Fruit fly (Drosophila melanogaster) whole organism, embryonic: ENCODE data around the gene CG11436.

Source experiments
- BEAF-32 ChIP-seq: fragments of 200-800 bp; sonication (Bioruptor generic); optimal IDR thresholded peaks from 3 replicates; lab custom pipeline; 2017; ENCODE audit warnings: missing biosample characterization, missing genetic modification characterization, mild to moderate bottlenecking, moderate library complexity, missing genetic modification reagents
- Bdp1 ChIP-seq: fragments of 200-800 bp; sonication (Bioruptor generic); optimal IDR thresholded peaks from 3 replicates; lab custom pipeline; 2016; ENCODE audit warnings: missing biosample characterization, missing genetic modification characterization
- CG1024 ChIP-seq: fragments of 200-800 bp; sonication (Bioruptor generic); IDR thresholded peaks from 2 replicates; pipeline ENCODE4 v1.3.6; 2022; ENCODE audit warnings: missing biosample characterization, missing genetic modification characterization
- CG13894 ChIP-seq: fragments of 200-800 bp; sonication (Bioruptor generic); optimal IDR thresholded peaks from 3 replicates; lab custom pipeline; 2018; ENCODE audit warnings: missing biosample characterization, mild to moderate bottlenecking, missing genetic modification characterization, moderate library complexity
- CG14860 ChIP-seq: fragments of 200-800 bp; sonication (Bioruptor generic); IDR thresholded peaks from 3 replicates; pipeline ENCODE4 v1.3.6; 2022; ENCODE audit warnings: missing biosample characterization, missing genetic modification characterization; ENCODE audit not compliant: partially characterized antibody
- CG1603 ChIP-seq: fragments of 200-800 bp; sonication (Bioruptor generic); optimal IDR thresholded peaks from 2 replicates; lab custom pipeline; 2019; ENCODE audit warnings: missing biosample characterization, mild to moderate bottlenecking, missing genetic modification characterization, moderate library complexity
- CG16779 ChIP-seq: fragments of 200-800 bp; sonication (Bioruptor generic); IDR thresholded peaks from 2 replicates; pipeline ENCODE4 v1.3.6; 2022; ENCODE audit warnings: missing biosample characterization, missing genetic modification characterization
- CG17568 ChIP-seq: fragments of 200-800 bp; sonication (Bioruptor generic); optimal IDR thresholded peaks from 2 replicates; lab custom pipeline; 2018; ENCODE audit warnings: missing biosample characterization, mild to moderate bottlenecking, missing genetic modification characterization, moderate library complexity
- CG17829 ChIP-seq: fragments of 200-800 bp; optimal IDR thresholded peaks from 2 replicates; lab custom pipeline; 2019; ENCODE audit warnings: missing biosample characterization, mild to moderate bottlenecking, missing genetic modification characterization, moderate library complexity
- CG1832 ChIP-seq: fragments of 200-800 bp; sonication (Bioruptor generic); optimal IDR thresholded peaks from 2 replicates; lab custom pipeline; 2017; ENCODE audit warnings: missing biosample characterization, mild to moderate bottlenecking, missing genetic modification characterization, inconsistent platforms
- CG2129 ChIP-seq: fragments of 200-800 bp; sonication (Bioruptor generic); IDR thresholded peaks from 2 replicates; pipeline ENCODE4 v1.3.6; 2022; ENCODE audit warnings: missing biosample characterization, missing genetic modification characterization; ENCODE audit not compliant: partially characterized antibody
- CG2199 ChIP-seq: fragments of 200-800 bp; sonication (Bioruptor generic); IDR thresholded peaks from 3 replicates; pipeline ENCODE4 v1.3.6; 2022; ENCODE audit warnings: missing biosample characterization, missing genetic modification characterization
- CG30020 ChIP-seq: fragments of 200-800 bp; optimal IDR thresholded peaks from 2 replicates; lab custom pipeline; 2019; ENCODE audit warnings: missing biosample characterization, mild to moderate bottlenecking, missing genetic modification characterization, moderate library complexity
- CG3281 ChIP-seq: fragments of 200-800 bp; sonication (Bioruptor generic); optimal IDR thresholded peaks from 3 replicates; lab custom pipeline; 2017; ENCODE audit warnings: missing biosample characterization, mild to moderate bottlenecking, missing genetic modification characterization
- CG33557 ChIP-seq: fragments of 200-800 bp; sonication (Bioruptor generic); optimal IDR thresholded peaks from 2 replicates; lab custom pipeline; 2019; ENCODE audit warnings: missing biosample characterization, mild to moderate bottlenecking, missing genetic modification characterization, moderate library complexity
- CG34224 ChIP-seq: fragments of 200-800 bp; sonication (Bioruptor generic); IDR thresholded peaks from 3 replicates; pipeline ENCODE4 v1.3.6; 2022; ENCODE audit warnings: missing biosample characterization, missing genetic modification characterization; ENCODE audit not compliant: partially characterized antibody
- CG4854 ChIP-seq: fragments of 200-800 bp; sonication (Bioruptor generic); optimal IDR thresholded peaks from 2 replicates; lab custom pipeline; 2016; ENCODE audit warnings: missing biosample characterization, missing genetic modification characterization, inconsistent platforms
- CG6272 ChIP-seq: fragments of 200-800 bp; sonication (Bioruptor generic); IDR thresholded peaks from 2 replicates; pipeline ENCODE4 v1.3.6; 2022; ENCODE audit warnings: missing biosample characterization, missing genetic modification characterization
- CG6683 ChIP-seq: fragments of 200-800 bp; sonication (Bioruptor generic); optimal IDR thresholded peaks from 2 replicates; lab custom pipeline; 2017; ENCODE audit warnings: missing biosample characterization, mild to moderate bottlenecking, missing genetic modification characterization, missing genetic modification reagents
- CG7928 ChIP-seq: fragments of 200-800 bp; sonication (Bioruptor generic); optimal IDR thresholded peaks from 2 replicates; lab custom pipeline; 2017; ENCODE audit warnings: missing biosample characterization, mild to moderate bottlenecking, missing genetic modification characterization
- CG9817 ChIP-seq: fragments of 200-800 bp; sonication (Bioruptor generic); optimal IDR thresholded peaks from 2 replicates; lab custom pipeline; 2018; ENCODE audit warnings: missing biosample characterization, mild to moderate bottlenecking, missing genetic modification characterization, moderate library complexity
- CG9876 ChIP-seq: fragments of 200-800 bp; sonication (Bioruptor generic); optimal IDR thresholded peaks from 2 replicates; lab custom pipeline; 2016; ENCODE audit warnings: missing biosample characterization, missing genetic modification characterization
- CHES-1-like ChIP-seq: fragments of 200-800 bp; sonication (Bioruptor generic); optimal IDR thresholded peaks from 2 replicates; lab custom pipeline; 2016; ENCODE audit warnings: missing biosample characterization, missing genetic modification characterization
- D19A ChIP-seq: fragments of 200-800 bp; optimal IDR thresholded peaks from 3 replicates; lab custom pipeline; 2019; ENCODE audit warnings: missing biosample characterization, mild to moderate bottlenecking, missing genetic modification characterization, moderate library complexity
- Elba2 ChIP-seq: fragments of 200-800 bp; sonication (Bioruptor generic); optimal IDR thresholded peaks from 3 replicates; lab custom pipeline; 2016; ENCODE audit warnings: missing biosample characterization, missing genetic modification characterization
- Fer2 ChIP-seq: fragments of 200-800 bp; sonication (Bioruptor generic); optimal IDR thresholded peaks from 2 replicates; lab custom pipeline; 2018; ENCODE audit warnings: missing biosample characterization, mild to moderate bottlenecking, missing genetic modification characterization, moderate library complexity
- H2.0 ChIP-seq: fragments of 200-800 bp; sonication (Bioruptor generic); IDR thresholded peaks from 2 replicates; pipeline ENCODE4 v1.3.6; 2022; ENCODE audit warnings: missing biosample characterization, missing genetic modification characterization
- HmgD ChIP-seq: fragments of 200-800 bp; sonication (Bioruptor generic); optimal IDR thresholded peaks from 3 replicates; lab custom pipeline; 2016; ENCODE audit warnings: missing biosample characterization, missing genetic modification characterization
- HmgZ ChIP-seq: fragments of 200-800 bp; sonication (Bioruptor generic); optimal IDR thresholded peaks from 2 replicates; lab custom pipeline; 2018; ENCODE audit warnings: missing biosample characterization, mild to moderate bottlenecking, missing genetic modification characterization
- Lim3 ChIP-seq: fragments of 200-800 bp; sonication (Bioruptor generic); IDR thresholded peaks from 2 replicates; pipeline ENCODE4 v1.3.6; 2022; ENCODE audit warnings: missing biosample characterization, missing genetic modification characterization
- Lpt ChIP-seq: fragments of >200 bp; optimal IDR thresholded peaks from 2 replicates; lab custom pipeline; 2018; ENCODE audit warnings: missing biosample characterization, missing genetic modification characterization
- Max ChIP-seq: fragments of 200-800 bp; sonication (Bioruptor generic); optimal IDR thresholded peaks from 2 replicates; lab custom pipeline; 2016; ENCODE audit warnings: missing biosample characterization, mild to moderate bottlenecking, missing genetic modification characterization
- Six4 ChIP-seq: fragments of 200-800 bp; sonication (Bioruptor generic); optimal IDR thresholded peaks from 2 replicates; lab custom pipeline; 2016; ENCODE audit warnings: missing biosample characterization, missing genetic modification characterization
- Sox102F ChIP-seq: fragments of 200-800 bp; sonication (Bioruptor generic); optimal IDR thresholded peaks from 2 replicates; lab custom pipeline; 2018; ENCODE audit warnings: missing biosample characterization, mild to moderate bottlenecking, missing genetic modification characterization, moderate library complexity
- ase ChIP-seq: fragments of 200-800 bp; sonication (Bioruptor generic); IDR thresholded peaks from 3 replicates; pipeline ENCODE4 v1.3.6; 2022; ENCODE audit warnings: missing biosample characterization, missing genetic modification characterization
- bigmax ChIP-seq: fragments of 200-800 bp; sonication (Bioruptor generic); optimal IDR thresholded peaks from 2 replicates; lab custom pipeline; 2018; ENCODE audit warnings: missing biosample characterization, mild to moderate bottlenecking, missing genetic modification characterization
- dati ChIP-seq: fragments of 200-800 bp; sonication (Bioruptor generic); IDR thresholded peaks from 2 replicates; pipeline ENCODE4 v1.3.6; 2022; ENCODE audit warnings: missing biosample characterization, missing genetic modification characterization
- en ChIP-seq: fragments of 200-800 bp; sonication (Bioruptor generic); optimal IDR thresholded peaks from 2 replicates; lab custom pipeline; 2016; ENCODE audit warnings: missing biosample characterization, missing genetic modification characterization
- exex ChIP-seq: fragments of 200-800 bp; sonication (Bioruptor generic); optimal IDR thresholded peaks from 4 replicates; lab custom pipeline; 2018; ENCODE audit warnings: missing biosample characterization, mild to moderate bottlenecking, missing genetic modification characterization, moderate library complexity
- fru ChIP-seq: fragments of >200 bp; optimal IDR thresholded peaks from 2 replicates; lab custom pipeline; 2017
- ftz-f1 ChIP-seq: fragments of 200-800 bp; sonication (Bioruptor generic); optimal IDR thresholded peaks from 2 replicates; lab custom pipeline; 2016; ENCODE audit warnings: missing biosample characterization, missing genetic modification characterization
- gsb-n ChIP-seq: fragments of 200-800 bp; sonication (Bioruptor generic); optimal IDR thresholded peaks from 3 replicates; lab custom pipeline; 2018; ENCODE audit warnings: missing biosample characterization, mild to moderate bottlenecking, missing genetic modification characterization
- her ChIP-seq: fragments of 200-800 bp; sonication (Bioruptor generic); optimal IDR thresholded peaks from 2 replicates; lab custom pipeline; 2016; ENCODE audit warnings: missing biosample characterization, missing genetic modification characterization
- jigr1 ChIP-seq: fragments of 200-800 bp; sonication (Bioruptor generic); IDR thresholded peaks from 3 replicates; pipeline ENCODE4 v1.3.6; 2022; ENCODE audit warnings: missing biosample characterization, missing genetic modification characterization
- nau ChIP-seq: fragments of 200-800 bp; sonication (Bioruptor generic); optimal IDR thresholded peaks from 3 replicates; lab custom pipeline; 2017; ENCODE audit warnings: missing biosample characterization, mild to moderate bottlenecking, missing genetic modification characterization, missing genetic modification reagents
- pho ChIP-seq: fragments of 200-800 bp; sonication (Bioruptor generic); optimal IDR thresholded peaks from 2 replicates; lab custom pipeline; 2016; ENCODE audit warnings: missing biosample characterization, missing genetic modification characterization
- pnt ChIP-seq: fragments of 200-800 bp; sonication (Bioruptor generic); optimal IDR thresholded peaks from 3 replicates; lab custom pipeline; 2016; ENCODE audit warnings: missing biosample characterization, missing genetic modification characterization
- shn ChIP-seq: fragments of 200-800 bp; sonication (Bioruptor generic); optimal IDR thresholded peaks from 3 replicates; lab custom pipeline; 2016; ENCODE audit warnings: missing biosample characterization, missing genetic modification characterization
- slou ChIP-seq: fragments of 200-800 bp; sonication (Bioruptor generic); optimal IDR thresholded peaks from 3 replicates; lab custom pipeline; 2016; ENCODE audit warnings: missing biosample characterization, missing genetic modification characterization
- sna ChIP-seq: fragments of 200-800 bp; sonication (Bioruptor generic); IDR thresholded peaks from 2 replicates; pipeline ENCODE4 v1.3.6; 2022; ENCODE audit warnings: missing biosample characterization, missing genetic modification characterization; ENCODE audit not compliant: partially characterized antibody
- tgo ChIP-seq: fragments of 200-800 bp; sonication (Bioruptor generic); IDR thresholded peaks from 3 replicates; pipeline ENCODE4 v1.3.6; 2022; ENCODE audit warnings: missing biosample characterization, missing genetic modification characterization
- wdn ChIP-seq: fragments of 200-800 bp; sonication (Bioruptor generic); IDR thresholded peaks from 2 replicates; pipeline ENCODE4 v1.3.6; 2022; ENCODE audit warnings: missing biosample characterization, missing genetic modification characterization

Gene CG11436

DNA sequence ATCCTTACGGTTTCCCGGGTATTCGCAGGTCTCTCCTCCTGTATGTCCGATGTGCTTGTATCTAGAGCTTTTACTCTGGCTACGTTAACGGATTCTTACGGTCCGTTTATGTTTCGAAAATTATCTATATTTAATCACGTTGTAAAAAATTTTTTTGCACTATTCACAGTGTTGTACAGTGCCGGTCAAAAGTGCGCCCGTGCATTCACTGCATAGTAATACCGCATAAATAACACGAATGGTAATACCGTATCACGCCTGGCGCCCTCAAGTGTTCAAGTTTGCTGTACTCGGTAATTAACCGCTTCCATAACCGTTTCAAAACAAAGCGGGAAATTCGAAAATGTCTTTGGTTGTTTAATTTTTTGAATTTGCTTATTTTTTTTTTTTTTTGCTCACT is 2.3 kb upstream of the CG11436 start, which contains the start of gene CG11444 (continued):
- TF ChIP-seq slou (GFP tag; lab: Kevin White, UChicago) (no peak), CG17829 (tag; lab: Kevin White, UChicago) (peak; percentile 39), CG13894 (tag; lab: Kevin White, UChicago) (peak; percentile 37), CG6272 (no peak), CG2129 (GFP tag; lab: Robert Waterston, UW) (no peak), CG7928 (GFP tag; lab: Kevin White, UChicago) (peak; percentile 7), shn (GFP tag; lab: Kevin White, UChicago) (peak; percentile 43), ase (no peak), bigmax (GFP tag; lab: Kevin White, UChicago) (no peak), Fer2 (tag; lab: Kevin White, UChicago) (no peak), CG9817 (peak; percentile 29), CHES-1-like (GFP tag; lab: Kevin White, UChicago) (peak; percentile 70), Elba2 (GFP tag; lab: Kevin White, UChicago) (no peak), CG6683 (GFP tag; lab: Kevin White, UChicago) (peak; percentile 4), CG2199 (GFP tag; lab: Robert Waterston, UW) (no peak), CG3281 (GFP tag; lab: Kevin White, UChicago) (peak; percentile 9), CG14860 (GFP tag; lab: Robert Waterston, UW) (no peak), exex (tag; lab: Kevin White, UChicago) (peak; percentile 38), CG1603 (tag; lab: Kevin White, UChicago) (peak; percentile 84), CG17568 (GFP tag; lab: Kevin White, UChicago) (no peak), ftz-f1 (GFP tag; lab: Kevin White, UChicago) (no peak), tgo (GFP tag; lab: Robert Waterston, UW) (no peak), Sox102F (GFP tag; lab: Kevin White, UChicago) (no peak), CG4854 (no peak), HmgZ (peak; percentile 74), CG33557 (GFP tag; lab: Kevin White, UChicago) (peak; percentile 10), dati (GFP tag; lab: Robert Waterston, UW) (no peak), sna (GFP tag; lab: Robert Waterston, UW) (no peak), BEAF-32 (GFP tag; lab: Kevin White, UChicago) (peak; percentile 51), CG34224 (0 out of 3 replicates have a peak, but pooled peaks have one; percentile 9), Lim3 (no peak), Bdp1 (GFP tag; lab: Kevin White, UChicago) (peak; percentile 33), jigr1 (GFP tag; lab: Robert Waterston, UW) (no peak), nau (no peak), CG1832 (GFP tag; lab: Kevin White, UChicago) (no peak), D19A (no peak), CG1024 (GFP tag; lab: Robert Waterston, UW) (no peak), en (peak; percentile 11), her (GFP tag; lab: Kevin White, UChicago) (peak; percentile 50), Max (GFP tag; lab: Kevin White, UChicago) (peak; percentile 40), gsb-n (tag; lab: Kevin White, UChicago) (peak; percentile 34), CG9876 (GFP tag; lab: Kevin White, UChicago) (peak; percentile 33), wdn (GFP tag; lab: Robert Waterston, UW) (no peak), Lpt (GFP tag; lab: Kevin White, UChicago) (no peak), fru (no peak), HmgD (GFP tag; lab: Kevin White, UChicago) (peak; percentile 67), H2.0 (GFP tag; lab: Robert Waterston, UW) (no peak), pnt (GFP tag; lab: Kevin White, UChicago) (peak; percentile 21), Six4 (GFP tag; lab: Kevin White, UChicago) (no peak), CG30020 (no peak), pho (GFP tag; lab: Kevin White, UChicago) (peak; percentile 45), CG16779 (GFP tag; lab: Robert Waterston, UW) (0 out of 2 replicates have a peak, but pooled peaks have one; percentile 31)
